Fruit fly (Drosophila melanogaster) Kc167 (cell line): Measurements from ENCODE around the gene Pph13.

ENCODE experiments used
- Myc ChIP-seq: fragments of >200 bp; optimal IDR thresholded peaks from 2 replicates; lab custom pipeline; 2017; ENCODE audit warnings: missing external identifiers
- Sin3A ChIP-seq: fragments of >200 bp; optimal IDR thresholded peaks from 2 replicates; lab custom pipeline; 2018; ENCODE audit warnings: missing external identifiers
- h ChIP-seq: fragments of >200 bp; optimal IDR thresholded peaks from 3 replicates; lab custom pipeline; 2018; ENCODE audit warnings: missing external identifiers
- insv ChIP-seq: fragments of >200 bp; optimal IDR thresholded peaks from 3 replicates; lab custom pipeline; 2018; ENCODE audit warnings: missing external identifiers
- psq ChIP-seq: fragments of >200 bp; optimal IDR thresholded peaks from 2 replicates; lab custom pipeline; 2017; ENCODE audit warnings: missing external identifiers
- ttk ChIP-seq: sonication (Bioruptor generic); optimal IDR thresholded peaks from 2 replicates; lab custom pipeline; 2017; ENCODE audit warnings: missing external identifiers

- TF ChIP-seq insv (lab: Kevin White, UChicago) (no peak), ttk (lab: Kevin White, UChicago) (no peak), psq (lab: Kevin White, UChicago) (no peak), Sin3A (lab: Kevin White, UChicago) (no peak), Myc (lab: Kevin White, UChicago) (no peak), h (lab: Kevin White, UChicago) (no peak)
These were observed 18.0 kb upstream of the Pph13 start, which contains the start of gene Tspo for dm6 chr2L:559311-559710.
